Fruit fly (Drosophila melanogaster) whole organism, pupa: ENCODE measurements around the gene Spindly.

ENCODE experiments used
- CG10348 ChIP-seq: fragments of 200-800 bp; sonication (Bioruptor generic); IDR thresholded peaks from 2 replicates; pipeline ENCODE4 v1.3.6; 2022; ENCODE audit warnings: missing biosample characterization, missing genetic modification characterization
- CG12605 ChIP-seq: fragments of 200-800 bp; sonication (Bioruptor generic); IDR thresholded peaks from 2 replicates; pipeline ENCODE4 v1.3.6; 2022; ENCODE audit warnings: missing biosample characterization, missing genetic modification characterization
- CG13204 ChIP-seq: fragments of 200-800 bp; sonication (Bioruptor generic); optimal IDR thresholded peaks from 2 replicates; lab custom pipeline; 2018; ENCODE audit warnings: missing biosample characterization, mild to moderate bottlenecking, missing genetic modification characterization, moderate library complexity
- CG14655 ChIP-seq: fragments of 200-800 bp; sonication (Bioruptor generic); optimal IDR thresholded peaks from 3 replicates; lab custom pipeline; 2017; ENCODE audit warnings: mild to moderate bottlenecking, missing biosample characterization, missing genetic modification reagents, missing genetic modification characterization
- CG15710 ChIP-seq: fragments of 200-800 bp; sonication (Bioruptor generic); optimal IDR thresholded peaks from 2 replicates; lab custom pipeline; 2018; ENCODE audit warnings: missing biosample characterization, mild to moderate bottlenecking, missing genetic modification characterization, moderate library complexity
- CG17806 ChIP-seq: fragments of 200-800 bp; sonication (Bioruptor generic); optimal IDR thresholded peaks from 2 replicates; lab custom pipeline; 2018; ENCODE audit warnings: missing biosample characterization, mild to moderate bottlenecking, missing genetic modification characterization, moderate library complexity
- CG32121 ChIP-seq: fragments of 200-800 bp; sonication (Bioruptor generic); IDR thresholded peaks from 2 replicates; pipeline ENCODE4 v1.3.6; 2022; ENCODE audit warnings: missing biosample characterization, missing genetic modification characterization
- CG34367 ChIP-seq: fragments of 200-800 bp; sonication (Bioruptor generic); optimal IDR thresholded peaks from 2 replicates; lab custom pipeline; 2018; ENCODE audit warnings: missing biosample characterization, mild to moderate bottlenecking, missing genetic modification characterization
- CG4496 ChIP-seq: fragments of 200-800 bp; sonication (Bioruptor generic); IDR thresholded peaks from 3 replicates; pipeline ENCODE4 v1.3.6; 2022; ENCODE audit warnings: missing biosample characterization, missing genetic modification characterization
- CG8159 ChIP-seq: fragments of 200-800 bp; sonication (Bioruptor generic); optimal IDR thresholded peaks from 3 replicates; lab custom pipeline; 2018; ENCODE audit warnings: missing biosample characterization, mild to moderate bottlenecking, missing genetic modification characterization, moderate library complexity
- CG8301 ChIP-seq: fragments of 200-800 bp; sonication (Bioruptor generic); optimal IDR thresholded peaks from 2 replicates; lab custom pipeline; 2018; ENCODE audit warnings: missing biosample characterization, mild to moderate bottlenecking, missing genetic modification characterization
- CG9948 ChIP-seq: fragments of 200-800 bp; sonication (Bioruptor generic); optimal IDR thresholded peaks from 2 replicates; lab custom pipeline; 2018; ENCODE audit warnings: missing biosample characterization, mild to moderate bottlenecking, missing genetic modification characterization, moderate library complexity
- D1 ChIP-seq: fragments of 200-800 bp; sonication (Bioruptor generic); optimal IDR thresholded peaks from 2 replicates; lab custom pipeline; 2018; ENCODE audit warnings: missing biosample characterization, mild to moderate bottlenecking, missing genetic modification characterization, moderate library complexity
- EcR ChIP-seq: fragments of 200-800 bp; sonication (Bioruptor generic); optimal IDR thresholded peaks from 3 replicates; lab custom pipeline; 2019; ENCODE audit warnings: missing biosample characterization, missing genetic modification characterization, mild to moderate bottlenecking, moderate library complexity, missing genetic modification reagents
- Ets98B ChIP-seq: fragments of 200-800 bp; sonication (Bioruptor generic); IDR thresholded peaks from 2 replicates; pipeline ENCODE4 v1.3.6; 2022; ENCODE audit warnings: missing biosample characterization, missing genetic modification characterization
- Pif1A ChIP-seq: fragments of 200-800 bp; sonication (Bioruptor generic); optimal IDR thresholded peaks from 3 replicates; lab custom pipeline; 2016; ENCODE audit warnings: missing biosample characterization, missing genetic modification characterization
- Pif1B ChIP-seq: fragments of 200-800 bp; sonication (Bioruptor generic); optimal IDR thresholded peaks from 3 replicates; lab custom pipeline; 2016; ENCODE audit warnings: missing biosample characterization, missing genetic modification characterization
- Snoo ChIP-seq: fragments of 200-800 bp; sonication (Bioruptor generic); optimal IDR thresholded peaks from 3 replicates; lab custom pipeline; 2017; ENCODE audit warnings: missing biosample characterization, mild to moderate bottlenecking, missing genetic modification characterization, inconsistent platforms
- fd96Ca ChIP-seq: fragments of 200-800 bp; sonication (Bioruptor generic); IDR thresholded peaks from 3 replicates; pipeline ENCODE4 v1.3.6; 2022; ENCODE audit warnings: missing biosample characterization, missing genetic modification characterization
- gl ChIP-seq: fragments of 200-800 bp; sonication (Bioruptor generic); optimal IDR thresholded peaks from 2 replicates; lab custom pipeline; 2018; ENCODE audit warnings: missing biosample characterization, mild to moderate bottlenecking, missing genetic modification characterization
- rn ChIP-seq: fragments of 200-800 bp; sonication (Bioruptor generic); IDR thresholded peaks from 2 replicates; pipeline ENCODE4 v1.3.6; 2022; ENCODE audit warnings: missing biosample characterization, missing genetic modification characterization

The Spindly gene

DNA sequence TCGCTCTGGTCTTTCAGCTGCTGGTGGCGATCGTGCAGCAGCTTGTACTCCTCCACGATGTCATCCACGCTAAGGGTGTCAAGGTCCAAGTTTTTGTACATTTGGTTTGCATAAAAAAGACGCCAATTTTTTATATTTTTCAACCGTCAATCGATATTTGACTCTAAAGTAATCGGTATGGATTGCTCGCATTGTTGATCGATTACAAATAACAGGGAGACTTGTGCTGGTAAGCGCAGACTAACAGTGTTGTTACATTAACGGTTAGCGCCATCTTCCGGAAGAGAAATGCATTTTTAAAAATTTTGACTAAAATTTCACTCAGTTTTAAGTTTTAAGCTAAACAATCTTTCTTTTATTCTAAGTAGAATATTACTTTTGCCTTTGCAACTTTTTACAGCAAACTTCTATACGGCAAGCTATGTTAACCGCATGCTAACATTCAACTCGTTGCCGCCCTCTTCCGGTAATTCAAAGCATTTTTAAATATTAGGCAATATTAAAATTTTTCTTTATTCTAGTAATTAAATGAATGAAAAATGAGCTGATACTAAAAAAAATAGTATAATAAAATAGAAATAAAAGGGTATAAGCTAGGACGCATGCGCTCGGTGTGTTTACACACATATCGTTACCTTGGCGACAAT lies at the start of gene Spindly, which contains the start of gene IFT57:
TSS of gene Spindly (minus strand) at position 132 of the 647 bp plus-strand sequence.
TSS of gene IFT57 (plus strand) at position 604 of the 647 bp plus-strand sequence.
- TF ChIP-seq D1 (tag; lab: Kevin White, UChicago) (no peak), Pif1A (GFP tag; lab: Kevin White, UChicago) (no peak), Pif1B (GFP tag; lab: Kevin White, UChicago) (no peak), CG13204 (no peak), gl (tag; lab: Kevin White, UChicago) (no peak), CG17806 (no peak), CG8159 (tag; lab: Kevin White, UChicago) (no peak), CG4496 (no peak), CG12605 (no peak), Ets98B (GFP tag; lab: Robert Waterston, UW) (no peak), CG32121 (GFP tag; lab: Robert Waterston, UW) (no peak), fd96Ca (GFP tag; lab: Robert Waterston, UW) (no peak)

DNA sequence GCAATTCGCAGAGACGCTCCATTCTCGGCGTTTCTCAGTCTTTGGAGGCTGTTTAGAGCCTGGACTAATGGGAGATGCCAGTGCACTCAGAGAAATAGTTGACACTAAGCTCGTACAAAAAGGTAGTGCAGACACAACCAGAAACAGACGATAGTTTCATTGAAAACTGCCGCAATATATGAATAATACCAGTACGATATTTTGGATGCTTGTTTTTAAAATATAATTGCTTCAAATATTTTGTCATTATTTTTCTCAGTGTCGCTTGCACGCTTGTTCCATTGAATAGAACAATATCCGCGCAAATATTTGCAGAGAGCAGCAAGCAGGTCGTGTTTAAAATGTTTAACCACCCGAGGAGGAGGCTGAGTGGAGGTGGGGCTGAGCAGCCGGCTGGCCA lies 46.4 kb upstream of the Spindly start:
- TF ChIP-seq CG15710 (tag; lab: Kevin White, UChicago) = peak; percentile 5
- peak; percentile 23 for TF ChIP-seq Pif1B (GFP tag; lab: Kevin White, UChicago)
- peak; percentile 58; the same call in 1 of the 3 replicates for TF ChIP-seq fd96Ca (GFP tag; lab: Robert Waterston, UW)
- peak; percentile 11 for TF ChIP-seq Pif1A (GFP tag; lab: Kevin White, UChicago)
- TF ChIP-seq CG17806 = peak; percentile 33
- peak; percentile 69 for TF ChIP-seq CG14655 (GFP tag; lab: Kevin White, UChicago)
- TF ChIP-seq CG9948 = peak; percentile 54
- peak; percentile 66 for TF ChIP-seq CG8301 (tag; lab: Kevin White, UChicago)
- TF ChIP-seq CG32121 (GFP tag; lab: Robert Waterston, UW) = no peak
- peak; percentile 22 for TF ChIP-seq CG8159 (tag; lab: Kevin White, UChicago)
- TF ChIP-seq Snoo (tag; lab: Kevin White, UChicago) = no peak
- no peak for TF ChIP-seq EcR

DNA sequence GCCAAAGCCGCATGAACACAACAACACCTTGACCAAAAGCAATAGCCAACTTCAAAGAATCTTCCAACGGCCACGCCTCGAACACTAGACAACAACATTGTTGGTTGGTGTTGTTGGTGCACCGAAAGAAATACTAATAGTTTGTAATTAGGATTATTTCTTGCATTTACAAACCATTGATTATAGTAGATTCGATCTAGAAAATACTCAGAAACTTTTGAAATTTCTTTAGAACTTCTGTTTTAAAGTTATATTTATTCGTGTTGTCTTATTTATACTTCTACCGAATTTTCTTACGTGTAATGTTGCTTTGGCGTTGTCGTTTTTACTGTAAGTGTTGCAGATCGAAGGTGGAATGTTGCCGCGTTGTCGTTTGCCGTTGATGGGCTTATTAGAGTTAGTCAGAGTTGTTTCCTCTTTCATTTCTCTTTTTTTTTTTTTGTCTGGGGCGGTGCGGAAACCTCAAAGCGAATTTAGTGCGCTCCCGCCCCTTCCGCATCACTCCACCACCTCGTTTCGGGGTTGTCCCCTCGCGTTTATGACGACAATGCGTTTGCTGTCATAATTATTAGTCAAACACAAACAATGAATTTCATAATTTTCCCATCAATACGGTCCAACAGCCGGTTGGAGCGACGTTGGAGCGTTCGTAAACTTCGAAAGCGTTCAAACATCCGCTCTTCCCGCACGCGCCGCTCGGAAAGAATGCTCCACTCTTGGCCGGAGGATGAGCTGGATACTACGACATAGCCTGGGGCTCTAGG lies 45.7 kb upstream of the Spindly start, which contains the start of gene CG43815:
TSS of gene CG43815 (plus strand) at position 532 of the 764 bp plus-strand sequence.
- TF ChIP-seq fd96Ca (GFP tag; lab: Robert Waterston, UW) (no peak), CG17806 (peak; percentile 27), CG9948 (peak; percentile 24), Pif1A (GFP tag; lab: Kevin White, UChicago) (no peak), CG8301 (tag; lab: Kevin White, UChicago) (peak; percentile 46), CG12605 (no peak), CG14655 (GFP tag; lab: Kevin White, UChicago) (peak; percentile 60), CG34367 (tag; lab: Kevin White, UChicago) (peak; percentile 8)

DNA sequence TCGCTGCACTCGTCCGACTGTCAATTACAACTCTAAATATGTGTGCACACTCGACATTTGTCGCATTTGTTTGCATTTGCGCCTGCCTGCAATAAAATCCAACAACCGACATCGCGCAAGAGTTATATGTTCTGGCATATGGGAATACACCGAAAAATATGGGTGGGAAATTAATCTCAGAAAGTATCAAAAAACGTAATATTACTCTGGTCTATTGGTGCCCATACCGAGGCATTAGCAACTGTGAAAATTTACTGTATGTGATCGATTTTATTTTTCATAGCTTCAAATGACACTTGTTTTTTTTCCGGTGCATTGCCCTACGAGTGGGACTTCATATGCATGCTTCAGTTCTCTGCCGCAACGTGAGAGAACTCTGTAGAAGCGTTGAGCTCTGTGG lies 43.8 kb upstream of the Spindly start:
- TF ChIP-seq Pif1B (GFP tag; lab: Kevin White, UChicago) = peak; percentile 42
- TF ChIP-seq CG9948 = peak; percentile 47
- TF ChIP-seq Pif1A (GFP tag; lab: Kevin White, UChicago) = peak; percentile 45
- peak; percentile 68 for TF ChIP-seq CG8301 (tag; lab: Kevin White, UChicago)
- peak; percentile 70 for TF ChIP-seq Ets98B (GFP tag; lab: Robert Waterston, UW)
- TF ChIP-seq gl (tag; lab: Kevin White, UChicago) = no peak
- TF ChIP-seq CG15710 (tag; lab: Kevin White, UChicago) = peak; percentile 52
- peak; percentile 41; the same call in 1 of the 2 replicates for TF ChIP-seq CG32121 (GFP tag; lab: Robert Waterston, UW)
- peak; percentile 64 for TF ChIP-seq CG14655 (GFP tag; lab: Kevin White, UChicago)
- peak; percentile 66 for TF ChIP-seq CG12605
- no peak for TF ChIP-seq CG13204
- no peak for TF ChIP-seq EcR
- TF ChIP-seq D1 (tag; lab: Kevin White, UChicago) = no peak
- TF ChIP-seq CG17806 = peak; percentile 35
- no peak for TF ChIP-seq CG10348 (GFP tag; lab: Robert Waterston, UW)
- peak; percentile 29; the same call in 1 of the 2 replicates for TF ChIP-seq rn
- no peak for TF ChIP-seq Snoo (tag; lab: Kevin White, UChicago)
- peak; percentile 46 for TF ChIP-seq CG8159 (tag; lab: Kevin White, UChicago)
- TF ChIP-seq CG4496 = peak; percentile 85
- TF ChIP-seq fd96Ca (GFP tag; lab: Robert Waterston, UW) = peak; percentile 90
- TF ChIP-seq CG34367 (tag; lab: Kevin White, UChicago) = peak; percentile 51
- TF ChIP-seq, all 21 proteins: peak for 15

DNA sequence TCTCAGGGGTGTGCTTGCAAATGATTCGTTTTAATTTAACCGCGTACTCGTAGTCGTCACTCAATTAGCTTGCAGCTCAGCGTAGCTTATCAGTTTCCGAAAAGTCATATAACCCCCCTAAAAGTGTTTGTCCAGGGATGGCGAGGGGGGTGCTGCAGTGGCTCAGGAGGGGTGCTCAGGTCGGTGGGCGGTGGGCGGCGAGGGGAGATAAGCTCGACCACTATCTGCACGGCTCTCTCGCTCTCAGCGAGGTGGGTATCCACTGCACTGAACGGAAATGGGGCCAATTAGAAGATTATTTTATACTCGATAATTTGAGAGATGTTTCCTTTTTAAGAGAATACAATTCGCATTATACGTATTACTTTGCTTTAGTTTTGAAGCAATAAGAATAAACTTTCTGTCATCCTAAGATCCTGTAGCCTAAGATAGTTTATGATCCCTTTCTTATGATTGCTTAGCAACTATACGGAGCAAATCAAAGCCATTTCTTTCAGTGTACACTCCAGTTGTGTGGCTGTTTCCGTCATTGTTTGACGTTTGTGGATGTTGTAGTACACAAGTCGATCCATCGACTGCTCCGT lies 43.1 kb upstream of the Spindly start:
- no peak for TF ChIP-seq CG10348 (GFP tag; lab: Robert Waterston, UW)
- no peak for TF ChIP-seq gl (tag; lab: Kevin White, UChicago)
- TF ChIP-seq CG34367 (tag; lab: Kevin White, UChicago) = no peak
- TF ChIP-seq fd96Ca (GFP tag; lab: Robert Waterston, UW) = no peak
- TF ChIP-seq Ets98B (GFP tag; lab: Robert Waterston, UW) = 0 out of 2 replicates have a peak, but pooled peaks have one; percentile 18
- TF ChIP-seq CG8159 (tag; lab: Kevin White, UChicago) = peak; percentile 56
- TF ChIP-seq rn = no peak
- peak; percentile 41 for TF ChIP-seq CG8301 (tag; lab: Kevin White, UChicago)
- no peak for TF ChIP-seq EcR
- TF ChIP-seq CG14655 (GFP tag; lab: Kevin White, UChicago) = peak; percentile 54
- TF ChIP-seq CG32121 (GFP tag; lab: Robert Waterston, UW) = no peak
- no peak for TF ChIP-seq CG13204
- peak; percentile 43; the same call in 1 of the 3 replicates for TF ChIP-seq CG4496
- peak; percentile 18 for TF ChIP-seq Pif1A (GFP tag; lab: Kevin White, UChicago)
- peak; percentile 32 for TF ChIP-seq CG9948
- TF ChIP-seq Pif1B (GFP tag; lab: Kevin White, UChicago) = no peak
- peak; percentile 51 for TF ChIP-seq CG15710 (tag; lab: Kevin White, UChicago)
- TF ChIP-seq Snoo (tag; lab: Kevin White, UChicago) = peak; percentile 56
- TF ChIP-seq D1 (tag; lab: Kevin White, UChicago) = no peak
- TF ChIP-seq CG12605 = no peak
- peak; percentile 29 for TF ChIP-seq CG17806
